Comparison of ENCODE assay signal across 3 fruit fly cellular contexts in the genomic region with DNA sequence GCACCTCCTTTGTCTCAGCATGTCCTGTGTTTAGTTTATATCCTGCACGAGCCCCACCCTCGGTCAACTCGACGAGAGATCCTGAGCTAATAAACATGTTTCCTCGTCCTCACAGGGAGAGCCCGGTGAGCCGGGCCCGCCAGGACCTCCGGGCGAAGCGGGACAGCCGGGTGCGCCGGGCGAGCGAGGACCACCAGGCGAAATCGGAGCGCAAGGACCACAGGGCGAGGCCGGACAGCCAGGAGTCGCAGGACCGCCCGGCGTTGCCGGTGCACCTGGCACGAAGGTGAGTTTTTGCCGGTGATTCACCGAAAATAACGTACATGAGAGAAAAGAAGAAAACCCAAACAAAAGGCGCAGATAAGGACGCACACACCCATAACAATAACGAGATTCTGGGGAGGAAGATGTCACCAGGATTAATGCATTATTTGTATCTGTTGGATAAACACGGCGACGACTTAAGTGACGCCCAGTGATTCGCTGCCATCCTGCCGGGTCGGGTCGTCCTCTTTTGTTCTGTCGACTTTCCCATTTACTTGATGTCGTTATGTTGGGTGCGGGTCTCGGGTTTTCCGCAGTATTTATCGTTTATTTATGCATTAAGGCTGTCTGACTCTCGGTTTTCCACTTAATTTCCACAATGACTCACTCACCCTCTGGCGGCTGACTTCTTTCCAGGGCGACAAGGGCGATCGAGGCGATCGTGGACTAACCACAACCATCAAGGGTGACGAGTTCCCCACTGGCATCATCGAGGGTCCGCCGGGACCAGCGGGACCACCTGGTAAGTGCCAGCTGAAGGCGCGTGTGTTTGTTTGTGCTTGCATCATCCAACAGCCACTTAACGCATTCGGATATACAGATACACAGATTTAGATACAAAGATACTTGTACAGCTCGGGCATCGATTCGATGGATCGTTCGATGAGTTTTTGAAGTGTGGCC.
TF ChIP-seq lines count a peak whose summit lies in the region.

No protein-coding gene starts in this region.

- no peak for TF ChIP-seq CTCF in whole organism, embryonic (GFP tag; optimal IDR thresholded peaks at IDR 0.05; lab: Kevin White, UChicago)

TF ChIP-seq in whole organism, embryonic, 481 proteins besides CTCF, POLR2A, EP300 and RAD21 (continues in another document):
- TF ChIP-seq CG10543 (GFP tag; optimal IDR thresholded peaks at IDR 0.05; lab: Kevin White, UChicago): peak; percentile 12
- peak in 1 of 2 experiments; percentile 66 for TF ChIP-seq tll (GFP tag; optimal IDR thresholded peaks at IDR 0.05; lab: Kevin White, UChicago)
- TF ChIP-seq CG3281 (GFP tag; optimal IDR thresholded peaks at IDR 0.05; lab: Kevin White, UChicago): no peak
- TF ChIP-seq D (optimal IDR thresholded peaks at IDR 0.05; lab: Kevin White, UChicago): peak; percentile 98
- TF ChIP-seq D (GFP tag; optimal IDR thresholded peaks at IDR 0.05; lab: Kevin White, UChicago): no peak
- 0 out of 2 replicates have a peak, but pooled peaks have one; percentile 21 for TF ChIP-seq slbo (GFP tag; IDR thresholded peaks at IDR 0.05; lab: Robert Waterston, UW)
- no peak for TF ChIP-seq Rfx (GFP tag; IDR thresholded peaks at IDR 0.05; lab: Robert Waterston, UW)
- TF ChIP-seq CoRest (tag; optimal IDR thresholded peaks at IDR 0.05; lab: Kevin White, UChicago): no peak
- TF ChIP-seq HLHmδ (GFP tag; optimal IDR thresholded peaks at IDR 0.05; lab: Kevin White, UChicago): peak; percentile 91
- TF ChIP-seq prd (optimal IDR thresholded peaks at IDR 0.05; lab: Kevin White, UChicago): no peak
- peak; percentile 22; the same call in 1 of the 3 replicates for TF ChIP-seq prd (GFP tag; IDR thresholded peaks at IDR 0.05; lab: Robert Waterston, UW)
- no peak for TF ChIP-seq Hr78 (GFP tag; optimal IDR thresholded peaks at IDR 0.05; lab: Kevin White, UChicago)
- peak; percentile 100 for TF ChIP-seq zen (tag; optimal IDR thresholded peaks at IDR 0.05; lab: Kevin White, UChicago)
- peak; percentile 93 for TF ChIP-seq kni (GFP tag; optimal IDR thresholded peaks at IDR 0.05; lab: Kevin White, UChicago)
- no peak for TF ChIP-seq bbx (GFP tag; IDR thresholded peaks at IDR 0.05; lab: Robert Waterston, UW; ENCODE audit: partially characterized antibody)
- TF ChIP-seq CG9932 (GFP tag; IDR thresholded peaks at IDR 0.05; lab: Robert Waterston, UW): peak; percentile 27; the same call in 1 of the 2 replicates
- no peak for TF ChIP-seq al (GFP tag; IDR thresholded peaks at IDR 0.05; lab: Robert Waterston, UW)
- TF ChIP-seq pros (GFP tag; optimal IDR thresholded peaks at IDR 0.05; lab: Kevin White, UChicago): peak; percentile 78
- TF ChIP-seq ac (GFP tag; optimal IDR thresholded peaks at IDR 0.05; lab: Kevin White, UChicago): peak; percentile 67
- TF ChIP-seq CG18599 (GFP tag; optimal IDR thresholded peaks at IDR 0.05; lab: Kevin White, UChicago): peak; percentile 9
- TF ChIP-seq CG12769 (tag; optimal IDR thresholded peaks at IDR 0.05; lab: Kevin White, UChicago): peak; percentile 4
- TF ChIP-seq grn (GFP tag; optimal IDR thresholded peaks at IDR 0.05; lab: Kevin White, UChicago): peak; percentile 21
- TF ChIP-seq vvl (GFP tag; IDR thresholded peaks at IDR 0.05; lab: Robert Waterston, UW): peak; percentile 13; the same call in 1 of the 2 replicates
- no peak for TF ChIP-seq Atf3 (GFP tag; optimal IDR thresholded peaks at IDR 0.05; lab: Kevin White, UChicago)
- no peak for TF ChIP-seq Nf-YB (GFP tag; optimal IDR thresholded peaks at IDR 0.05; lab: Kevin White, UChicago)

TF ChIP-seq in whole organism, pupa, 21 proteins besides CTCF, POLR2A, EP300 and RAD21:
- TF ChIP-seq fd96Ca (GFP tag; IDR thresholded peaks at IDR 0.05; lab: Robert Waterston, UW): no peak
- 0 out of 2 replicates have a peak, but pooled peaks have one; percentile 33 for TF ChIP-seq rn (GFP tag; IDR thresholded peaks at IDR 0.05; lab: Robert Waterston, UW)

TF ChIP-seq in whole organism, wandering third instar larva, 38 proteins besides CTCF, POLR2A, EP300 and RAD21:
- TF ChIP-seq dmrt93B (GFP tag; optimal IDR thresholded peaks at IDR 0.05; lab: Kevin White, UChicago) (no peak), OdsH (GFP tag; optimal IDR thresholded peaks at IDR 0.05; lab: Kevin White, UChicago) (no peak), sage (GFP tag; optimal IDR thresholded peaks at IDR 0.05; lab: Kevin White, UChicago) (no peak), Dfd (GFP tag; optimal IDR thresholded peaks at IDR 0.05; lab: Kevin White, UChicago) (peak; percentile 98)
